Worm (Caenorhabditis elegans) whole organism, young adult: Measurements from ENCODE around the gene pqn-53.

Experiments
- attf-5 ChIP-seq: fragments of 200-800 bp; sonication (Bioruptor generic); optimal IDR thresholded peaks from 2 replicates; lab custom pipeline; 2018; ENCODE audit warnings: mild to moderate bottlenecking, missing genetic modification characterization, missing compliant biosample characterization
- let-526 ChIP-seq: fragments of 200-800 bp; sonication (Bioruptor generic); IDR thresholded peaks from 2 replicates; pipeline ENCODE4 v1.3.6; 2022; ENCODE audit warnings: missing genetic modification reagents, missing genetic modification characterization, missing compliant biosample characterization

- TF ChIP-seq attf-5 (GFP tag; lab: Kevin White, UChicago) (no peak), let-526 (GFP tag; lab: Robert Waterston, UW) (no peak)
These were observed 20.9 kb upstream of the pqn-53 start for ce11 chrV:12085867-12086634.
